Worm (Caenorhabditis elegans) whole organism, L4 larva: ENCODE measurements around the gene dyf-6.

Experiments
- F26F4.8 ChIP-seq: fragments of 200-800 bp; sonication (Bioruptor generic); conservative IDR thresholded peaks from 2 replicates; pipeline ENCODE4 v1.3.6; 2022; ENCODE audit warnings: missing genetic modification characterization, missing compliant biosample characterization
- F37D6.2 ChIP-seq: sonication (generic microtip); optimal IDR thresholded peaks from 2 replicates; lab custom pipeline; 2016; ENCODE audit warnings: mild to moderate bottlenecking, missing genetic modification characterization, missing compliant biosample characterization
- T26A8.4 ChIP-seq: fragments of 200-800 bp; sonication (Bioruptor generic); IDR thresholded peaks from 2 replicates; pipeline ENCODE4 v1.3.6; 2022; ENCODE audit warnings: missing genetic modification characterization, missing compliant biosample characterization
- Y75B8A.6 ChIP-seq: fragments of 200-800 bp; sonication (Bioruptor generic); IDR thresholded peaks from 2 replicates; pipeline ENCODE4 v1.3.6; 2022; ENCODE audit warnings: missing genetic modification reagents, missing genetic modification characterization, missing compliant biosample characterization
- ama-1 ChIP-seq: fragments of 150-350 bp; optimal IDR thresholded peaks from 2 replicates; lab custom pipeline; 2014; ENCODE audit warnings: inconsistent platforms, mixed read lengths
- attf-4 ChIP-seq: sonication (generic microtip); optimal IDR thresholded peaks from 3 replicates; lab custom pipeline; 2017; ENCODE audit warnings: missing biosample characterization, missing genetic modification characterization
- cey-2 ChIP-seq: sonication (generic microtip); optimal IDR thresholded peaks from 3 replicates; lab custom pipeline; 2017; ENCODE audit warnings: missing genetic modification characterization, mild to moderate bottlenecking, missing compliant biosample characterization, antibody characterized with exemption, borderline replicate concordance; ENCODE audit not compliant: insufficient read depth
- daf-12 ChIP-seq: fragments of 150-350 bp; optimal IDR thresholded peaks from 2 replicates; lab custom pipeline; 2014; ENCODE audit warnings: missing biosample characterization, missing genetic modification reagents, missing genetic modification characterization
- daf-16 ChIP-seq, 3 experiments: sonication (generic microtip); optimal IDR thresholded peaks; 2 replicates each; lab custom pipeline; 2016 to 2017; ENCODE audit warnings: missing genetic modification characterization in 3 of 3, missing genetic modification reagents in 3 of 3, mild to moderate bottlenecking in 2 of 3, missing compliant biosample characterization in 2 of 3, missing biosample characterization in 1 of 3, moderate library complexity in 1 of 3
- dmd-6 ChIP-seq: fragments of 200-800 bp; sonication (Bioruptor generic); IDR thresholded peaks from 2 replicates; pipeline ENCODE4 v1.3.6; 2022; ENCODE audit warnings: missing genetic modification reagents, missing genetic modification characterization, missing compliant biosample characterization
- fkh-10 ChIP-seq: fragments of 150-350 bp; optimal IDR thresholded peaks from 2 replicates; lab custom pipeline; 2014; ENCODE audit warnings: missing biosample characterization, missing genetic modification reagents, missing genetic modification characterization
- fos-1 ChIP-seq: fragments of 150-350 bp; optimal IDR thresholded peaks from 2 replicates; lab custom pipeline; 2014; ENCODE audit warnings: missing biosample characterization, missing genetic modification characterization
- hlh-11 ChIP-seq: fragments of 200-800 bp; sonication (Bioruptor generic); optimal IDR thresholded peaks from 2 replicates; lab custom pipeline; 2018; ENCODE audit warnings: mild to moderate bottlenecking, missing genetic modification characterization, missing compliant biosample characterization
- jun-1 ChIP-seq: fragments of 150-350 bp; optimal IDR thresholded peaks from 2 replicates; lab custom pipeline; 2014; ENCODE audit warnings: missing biosample characterization, missing genetic modification reagents, missing genetic modification characterization
- lin-13 ChIP-seq: fragments of 150-350 bp; optimal IDR thresholded peaks from 2 replicates; lab custom pipeline; 2014; ENCODE audit warnings: missing biosample characterization, missing genetic modification reagents, missing genetic modification characterization
- lsy-2 ChIP-seq, 2 experiments: fragments of 150-350 bp in 1 of 2; sonication (generic microtip) in 1 of 2; optimal IDR thresholded peaks; 2 replicates each; lab custom pipeline; 2014 to 2017; ENCODE audit warnings: missing biosample characterization in 2 of 2, missing genetic modification characterization in 2 of 2
- mdl-1 ChIP-seq, 2 experiments: fragments of 150-350 bp in 1 of 2; sonication (generic microtip) in 1 of 2; optimal IDR thresholded peaks; 2 replicates each; lab custom pipeline; 2014 to 2017; ENCODE audit warnings: missing biosample characterization in 2 of 2, missing genetic modification characterization in 2 of 2
- mep-1 ChIP-seq: fragments of 150-350 bp; sonication (generic microtip); optimal IDR thresholded peaks from 3 replicates; lab custom pipeline; 2014; ENCODE audit warnings: missing biosample characterization, missing genetic modification characterization
- mxl-2 ChIP-seq: fragments of 200-800 bp; sonication (Bioruptor generic); conservative IDR thresholded peaks from 2 replicates; pipeline ENCODE4 v1.3.6; 2022; ENCODE audit warnings: missing genetic modification reagents, missing genetic modification characterization, missing compliant biosample characterization
- nhr-10 ChIP-seq: fragments of 150-350 bp; optimal IDR thresholded peaks from 2 replicates; lab custom pipeline; 2014; ENCODE audit warnings: missing biosample characterization, missing genetic modification characterization
- nhr-28 ChIP-seq: fragments of 150-350 bp; optimal IDR thresholded peaks from 2 replicates; lab custom pipeline; 2014; ENCODE audit warnings: missing biosample characterization, missing genetic modification characterization
- nhr-42 ChIP-seq: fragments of 200-800 bp; sonication (Bioruptor generic); IDR thresholded peaks from 2 replicates; pipeline ENCODE4 v1.3.6; 2022; ENCODE audit warnings: missing genetic modification characterization, missing compliant biosample characterization
- nhr-77 ChIP-seq: fragments of 150-350 bp; optimal IDR thresholded peaks from 2 replicates; lab custom pipeline; 2014; ENCODE audit warnings: missing biosample characterization, missing genetic modification characterization
- saeg-2 ChIP-seq: fragments of 200-800 bp; sonication (Bioruptor generic); IDR thresholded peaks from 2 replicates; pipeline ENCODE4 v1.3.6; 2022; ENCODE audit warnings: missing genetic modification reagents, missing genetic modification characterization, missing compliant biosample characterization
- snpc-4 ChIP-seq: fragments of 150-350 bp; optimal IDR thresholded peaks from 2 replicates; lab custom pipeline; 2014; ENCODE audit warnings: missing biosample characterization, missing genetic modification characterization
- spr-3 ChIP-seq: fragments of 200-800 bp; sonication (Bioruptor generic); optimal IDR thresholded peaks from 2 replicates; lab custom pipeline; 2018; ENCODE audit warnings: mild to moderate bottlenecking, missing genetic modification characterization, missing compliant biosample characterization
- tag-97 ChIP-seq: fragments of 200-800 bp; sonication (Bioruptor generic); IDR thresholded peaks from 2 replicates; pipeline ENCODE4 v1.3.6; 2022; ENCODE audit warnings: missing genetic modification characterization, missing compliant biosample characterization
- unc-130 ChIP-seq: sonication (generic microtip); optimal IDR thresholded peaks from 2 replicates; lab custom pipeline; 2016; ENCODE audit warnings: missing genetic modification reagents, missing genetic modification characterization, missing compliant biosample characterization
- vab-7 ChIP-seq: fragments of 200-800 bp; sonication (Bioruptor generic); IDR thresholded peaks from 2 replicates; pipeline ENCODE4 v1.3.6; 2022; ENCODE audit warnings: missing genetic modification reagents, missing genetic modification characterization, missing compliant biosample characterization
- zag-1 ChIP-seq: fragments of 150-350 bp; optimal IDR thresholded peaks from 2 replicates; lab custom pipeline; 2014; ENCODE audit warnings: missing biosample characterization, missing genetic modification characterization
- zfp-2 ChIP-seq: sonication (generic microtip); optimal IDR thresholded peaks from 2 replicates; lab custom pipeline; 2016; ENCODE audit warnings: mild to moderate bottlenecking, missing genetic modification characterization, missing compliant biosample characterization
- ztf-11 ChIP-seq: fragments of 150-350 bp; optimal IDR thresholded peaks from 2 replicates; lab custom pipeline; 2014; ENCODE audit warnings: missing biosample characterization, missing genetic modification characterization
- ztf-7 ChIP-seq: fragments of 150-350 bp; optimal IDR thresholded peaks from 2 replicates; lab custom pipeline; 2014; ENCODE audit warnings: missing biosample characterization, missing genetic modification characterization

The dyf-6 gene

ce11 chrX:10332035-10332614 lies 54.2 kb downstream of the dyf-6 start (continued):
- TF ChIP-seq nhr-42 (GFP tag; lab: Robert Waterston, UW) = no peak
- peak in 1 of 2 experiments; percentile 14 for TF ChIP-seq lsy-2 (tag; optimal IDR thresholded peaks at IDR 0.05; lab: Kevin White, UChicago)
- no peak for TF ChIP-seq ztf-11 (tag; lab: Kevin White, UChicago)
- TF ChIP-seq F26F4.8 (GFP tag; lab: Robert Waterston, UW) = no peak
- peak; percentile 77 to 88 for TF ChIP-seq mdl-1 (tag; optimal IDR thresholded peaks at IDR 0.05; lab: Kevin White, UChicago)
- no peak for TF ChIP-seq spr-3 (GFP tag; lab: Kevin White, UChicago)
- no peak for TF ChIP-seq ztf-7
- no peak for TF ChIP-seq vab-7 (GFP tag; lab: Robert Waterston, UW)
- no peak for TF ChIP-seq fos-1 (tag; lab: Kevin White, UChicago)
- no peak; the same call in 1 of the 2 replicates for TF ChIP-seq T26A8.4 (GFP tag; lab: Robert Waterston, UW)
- TF ChIP-seq Y75B8A.6 (GFP tag; lab: Robert Waterston, UW) = no peak
- TF ChIP-seq mep-1 (tag; lab: Kevin White, UChicago) = peak; percentile 38
- TF ChIP-seq ama-1 (lab: Kevin White, UChicago) = no peak
- no peak for TF ChIP-seq cey-2
- TF ChIP-seq F37D6.2 (tag; lab: Kevin White, UChicago) = no peak
- TF ChIP-seq daf-16 (GFP tag; optimal IDR thresholded peaks at IDR 0.05; lab: Kevin White, UChicago) = no peak
- TF ChIP-seq daf-16 (tag; optimal IDR thresholded peaks at IDR 0.05; lab: Kevin White, UChicago) = peak; percentile 17
- TF ChIP-seq mxl-2 (GFP tag; lab: Robert Waterston, UW) = peak; percentile 99
- TF ChIP-seq saeg-2 (GFP tag; lab: Robert Waterston, UW) = no peak
- TF ChIP-seq nhr-28 (tag; lab: Kevin White, UChicago) = peak; percentile 57
- TF ChIP-seq daf-12 (tag; lab: Kevin White, UChicago) = no peak
- TF ChIP-seq unc-130 (GFP tag; lab: Kevin White, UChicago) = no peak
- TF ChIP-seq lin-13 (GFP tag; lab: Kevin White, UChicago) = no peak
- peak; percentile 61 for TF ChIP-seq dmd-6 (GFP tag; lab: Robert Waterston, UW)
- TF ChIP-seq hlh-11 (tag; lab: Kevin White, UChicago) = peak; percentile 79
- no peak for TF ChIP-seq jun-1
- TF ChIP-seq zag-1 (tag; lab: Kevin White, UChicago) = no peak
- TF ChIP-seq fkh-10 (GFP tag; lab: Kevin White, UChicago) = no peak
- no peak for TF ChIP-seq nhr-77 (tag; lab: Kevin White, UChicago)
- TF ChIP-seq snpc-4 = no peak
- TF ChIP-seq nhr-10 (tag; lab: Kevin White, UChicago) = no peak
- TF ChIP-seq tag-97 (GFP tag; lab: Robert Waterston, UW) = no peak
- no peak for TF ChIP-seq attf-4
- no peak for TF ChIP-seq zfp-2 (tag; lab: Kevin White, UChicago)
